Worm (Caenorhabditis elegans) whole organism, late embryonic: ENCODE data around the gene R53.8.

ENCODE experiments used
- ceh-14 ChIP-seq: sonication (generic microtip); optimal IDR thresholded peaks from 2 replicates; lab custom pipeline; 2016; ENCODE audit warnings: missing genotype, missing genetic modification characterization, missing compliant biosample characterization
- ceh-9 ChIP-seq: sonication (generic microtip); optimal IDR thresholded peaks from 2 replicates; lab custom pipeline; 2016; ENCODE audit warnings: mild to moderate bottlenecking, missing genetic modification characterization, inconsistent platforms, missing compliant biosample characterization
- elt-2 ChIP-seq: sonication (generic microtip); optimal IDR thresholded peaks from 2 replicates; lab custom pipeline; 2016; ENCODE audit warnings: missing genetic modification reagents, missing genetic modification characterization, missing compliant biosample characterization
- fkh-10 ChIP-seq: fragments of 150-350 bp; optimal IDR thresholded peaks from 2 replicates; lab custom pipeline; 2014; ENCODE audit warnings: missing biosample characterization, missing genetic modification reagents, missing genetic modification characterization
- nhr-11 ChIP-seq: fragments of 150-350 bp; optimal IDR thresholded peaks from 2 replicates; lab custom pipeline; 2014; ENCODE audit warnings: missing biosample characterization, missing genetic modification characterization
- ztf-16 ChIP-seq: sonication (generic microtip); optimal IDR thresholded peaks from 2 replicates; lab custom pipeline; 2017; ENCODE audit warnings: missing genetic modification characterization, missing compliant biosample characterization

DNA sequence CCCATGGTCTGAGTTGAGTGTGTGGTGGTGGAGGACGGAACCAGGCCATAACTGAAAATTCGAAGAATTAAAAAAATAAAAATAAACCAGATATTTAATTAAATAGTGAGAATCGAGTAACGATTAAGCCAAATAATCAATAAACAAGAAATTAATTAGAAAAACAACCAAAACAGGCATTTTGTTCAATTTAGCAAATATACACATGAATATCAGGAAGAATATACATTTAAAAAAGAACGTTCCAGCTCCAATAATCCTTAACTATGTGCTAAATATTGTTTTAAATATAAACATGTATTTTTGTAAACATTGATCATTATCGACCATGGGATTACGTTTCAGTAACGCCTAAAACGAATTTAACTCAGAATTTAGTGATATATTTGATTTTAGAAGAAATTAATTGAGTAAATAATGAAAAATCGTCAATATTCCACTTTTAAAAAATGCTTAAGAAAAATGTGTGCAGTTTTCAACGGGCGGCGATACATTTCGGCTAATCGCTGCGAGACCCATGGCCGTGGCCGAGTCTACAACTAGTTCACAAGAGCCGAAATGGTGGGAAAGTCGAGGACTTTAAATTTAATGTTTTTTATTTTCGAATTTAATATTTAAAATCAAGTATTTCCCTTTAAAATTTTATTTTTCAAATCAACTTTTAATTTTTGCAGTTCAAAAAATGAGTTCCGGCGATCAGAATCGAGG, 8.4 kb upstream of the R53.8 start, which contains the start of the genes R53.4 and psf-1:
- TF ChIP-seq ztf-16 (tag; lab: Kevin White, UChicago) = no peak
- TF ChIP-seq ceh-14 (tag; lab: Kevin White, UChicago) = no peak
- TF ChIP-seq ceh-9 (tag; lab: Kevin White, UChicago) = no peak
- TF ChIP-seq nhr-11 (tag; lab: Kevin White, UChicago) = no peak
- no peak for TF ChIP-seq fkh-10 (GFP tag; lab: Kevin White, UChicago)
- peak; percentile 20 for TF ChIP-seq elt-2 (tag; lab: Kevin White, UChicago)
